Worm (Caenorhabditis elegans) whole organism, late embryonic: ENCODE results near the gene Y41D4B.17.
"Not testable (repeated sequence)": the region's sequence is repeated elsewhere in the genome, so short reads cannot be mapped to it uniquely, and the experiment has no call there.

ENCODE experiments used
- K02D7.2 ChIP-seq: sonication (generic microtip); optimal IDR thresholded peaks from 2 replicates; lab custom pipeline; 2017; ENCODE audit warnings: mild to moderate bottlenecking, missing genetic modification characterization, missing compliant biosample characterization
- T23F11.4 ChIP-seq: fragments of 200-800 bp; sonication (Bioruptor generic); optimal IDR thresholded peaks from 2 replicates; lab custom pipeline; 2018; ENCODE audit warnings: mild to moderate bottlenecking, missing genetic modification characterization, missing compliant biosample characterization
- ceh-14 ChIP-seq: sonication (generic microtip); optimal IDR thresholded peaks from 2 replicates; lab custom pipeline; 2016; ENCODE audit warnings: missing genotype, missing genetic modification characterization, missing compliant biosample characterization
- ceh-45 ChIP-seq: fragments of 200-800 bp; sonication (Bioruptor generic); IDR thresholded peaks from 2 replicates; pipeline ENCODE4 v1.3.6; 2022; ENCODE audit warnings: missing genetic modification reagents, missing genetic modification characterization, missing compliant biosample characterization
- che-1 ChIP-seq: sonication (generic microtip); optimal IDR thresholded peaks from 2 replicates; lab custom pipeline; 2016; ENCODE audit warnings: mild to moderate bottlenecking, missing genetic modification characterization, missing compliant biosample characterization
- elt-4 ChIP-seq: sonication (generic microtip); optimal IDR thresholded peaks from 2 replicates; lab custom pipeline; 2016; ENCODE audit warnings: missing genetic modification characterization, missing compliant biosample characterization
- eyg-1 ChIP-seq: sonication (generic microtip); optimal IDR thresholded peaks from 2 replicates; lab custom pipeline; 2016; ENCODE audit warnings: missing genotype, missing genetic modification characterization, missing compliant biosample characterization
- fax-1 ChIP-seq: sonication (generic microtip); optimal IDR thresholded peaks from 2 replicates; lab custom pipeline; 2016; ENCODE audit warnings: missing genotype, missing genetic modification characterization, missing compliant biosample characterization
- fkh-10 ChIP-seq: fragments of 150-350 bp; optimal IDR thresholded peaks from 2 replicates; lab custom pipeline; 2014; ENCODE audit warnings: missing biosample characterization, missing genetic modification reagents, missing genetic modification characterization
- hlh-13 ChIP-seq: fragments of 200-800 bp; sonication (Bioruptor generic); optimal IDR thresholded peaks from 2 replicates; lab custom pipeline; 2018; ENCODE audit warnings: mild to moderate bottlenecking, missing genetic modification characterization, missing compliant biosample characterization
- hlh-30 ChIP-seq: sonication (generic microtip); optimal IDR thresholded peaks from 2 replicates; lab custom pipeline; 2017; ENCODE audit warnings: antibody characterized with exemption, missing genetic modification characterization, missing compliant biosample characterization; ENCODE audit not compliant: insufficient read depth
- mec-3 ChIP-seq: sonication (generic microtip); optimal IDR thresholded peaks from 2 replicates; lab custom pipeline; 2016; ENCODE audit warnings: borderline replicate concordance, missing genetic modification characterization, missing compliant biosample characterization
- nhr-232 ChIP-seq: sonication (generic microtip); optimal IDR thresholded peaks from 2 replicates; lab custom pipeline; 2016; ENCODE audit warnings: missing genetic modification characterization, missing compliant biosample characterization
- odd-2 ChIP-seq: sonication (generic microtip); optimal IDR thresholded peaks from 2 replicates; lab custom pipeline; 2017; ENCODE audit warnings: antibody characterized with exemption, mild to moderate bottlenecking, missing genetic modification characterization, missing compliant biosample characterization
- pag-3 ChIP-seq: sonication (generic microtip); optimal IDR thresholded peaks from 2 replicates; lab custom pipeline; 2016; ENCODE audit warnings: missing compliant biosample characterization, missing genetic modification characterization, borderline replicate concordance
- pha-2 ChIP-seq: sonication (generic microtip); optimal IDR thresholded peaks from 2 replicates; lab custom pipeline; 2017; ENCODE audit warnings: mild to moderate bottlenecking, missing genetic modification characterization, missing compliant biosample characterization
- pros-1 ChIP-seq: fragments of 150-350 bp; optimal IDR thresholded peaks from 2 replicates; lab custom pipeline; 2014; ENCODE audit warnings: missing biosample characterization, missing genetic modification reagents, missing genetic modification characterization
- rnt-1 ChIP-seq: sonication (generic microtip); optimal IDR thresholded peaks from 2 replicates; lab custom pipeline; 2016; ENCODE audit warnings: missing genetic modification characterization, missing compliant biosample characterization
- syd-9 ChIP-seq: sonication (generic microtip); optimal IDR thresholded peaks from 2 replicates; lab custom pipeline; 2016; ENCODE audit warnings: mild to moderate bottlenecking, missing genetic modification characterization, moderate library complexity, missing compliant biosample characterization
- tbx-7 ChIP-seq: sonication (generic microtip); optimal IDR thresholded peaks from 2 replicates; lab custom pipeline; 2016; ENCODE audit warnings: missing genotype, missing genetic modification characterization, missing compliant biosample characterization
- unc-86 ChIP-seq: sonication (generic microtip); optimal IDR thresholded peaks from 2 replicates; lab custom pipeline; 2016; ENCODE audit warnings: missing genetic modification characterization, missing compliant biosample characterization
- zip-5 ChIP-seq: sonication (generic microtip); optimal IDR thresholded peaks from 2 replicates; lab custom pipeline; 2016; ENCODE audit warnings: missing genetic modification characterization, missing compliant biosample characterization
- ztf-16 ChIP-seq: sonication (generic microtip); optimal IDR thresholded peaks from 2 replicates; lab custom pipeline; 2017; ENCODE audit warnings: missing genetic modification characterization, missing compliant biosample characterization

Gene Y41D4B.17

ce11 chrIV:1601357-1601756, 41.5 kb downstream of the Y41D4B.17 start, which contains the start of gene set-23:
Gene set-23 (plus strand): TSS chrIV:1601657.
- TF ChIP-seq syd-9 (tag; lab: Kevin White, UChicago), result no peak
- TF ChIP-seq che-1 (tag; lab: Kevin White, UChicago), result no peak
- TF ChIP-seq ceh-45 (GFP tag; lab: Robert Waterston, UW), result no peak
- TF ChIP-seq, all 69 proteins: peak for 0

- TF ChIP-seq fax-1 (tag; lab: Kevin White, UChicago) (no peak), unc-86 (tag; lab: Kevin White, UChicago) (no peak), ceh-14 (no peak), elt-4 (tag; lab: Kevin White, UChicago) (no peak)
Measured at ce11 chrIV:1602936-1603457, 43.1 kb downstream of the Y41D4B.17 start.

ce11 chrIV:1605276-1605762, 45.4 kb downstream of the Y41D4B.17 start, which contains the start of gene Y41D4B.11:
Gene Y41D4B.11 (plus strand): TSS chrIV:1605712.
- TF ChIP-seq pha-2 (no peak), odd-2 (tag; lab: Kevin White, UChicago) (no peak), T23F11.4 (GFP tag; lab: Kevin White, UChicago) (no peak), hlh-30 (no peak), nhr-232 (tag; lab: Kevin White, UChicago) (no peak), ztf-16 (tag; lab: Kevin White, UChicago) (no peak), ceh-14 (no peak), unc-86 (tag; lab: Kevin White, UChicago) (no peak), K02D7.2 (tag; lab: Kevin White, UChicago) (no peak), pag-3 (tag; lab: Kevin White, UChicago) (no peak), hlh-13 (GFP tag; lab: Kevin White, UChicago) (no peak), elt-4 (tag; lab: Kevin White, UChicago) (no peak), mec-3 (tag; lab: Kevin White, UChicago) (no peak), tbx-7 (no peak), che-1 (tag; lab: Kevin White, UChicago) (no peak), fkh-10 (GFP tag; lab: Kevin White, UChicago) (no peak), zip-5 (tag; lab: Kevin White, UChicago) (no peak)

- not testable (repeated sequence) for TF ChIP-seq eyg-1, rnt-1, pros-1 (tag; lab: Kevin White, UChicago)
Measured at ce11 chrIV:1609973-1610372, 50.1 kb downstream of the Y41D4B.17 start, which contains the start of gene dsl-3. Gene dsl-3 (plus strand): TSS chrIV:1610273.
